Worm (Caenorhabditis elegans): ENCODE measurements around the gene C49C3.15.

Gene C49C3.15

DNA sequence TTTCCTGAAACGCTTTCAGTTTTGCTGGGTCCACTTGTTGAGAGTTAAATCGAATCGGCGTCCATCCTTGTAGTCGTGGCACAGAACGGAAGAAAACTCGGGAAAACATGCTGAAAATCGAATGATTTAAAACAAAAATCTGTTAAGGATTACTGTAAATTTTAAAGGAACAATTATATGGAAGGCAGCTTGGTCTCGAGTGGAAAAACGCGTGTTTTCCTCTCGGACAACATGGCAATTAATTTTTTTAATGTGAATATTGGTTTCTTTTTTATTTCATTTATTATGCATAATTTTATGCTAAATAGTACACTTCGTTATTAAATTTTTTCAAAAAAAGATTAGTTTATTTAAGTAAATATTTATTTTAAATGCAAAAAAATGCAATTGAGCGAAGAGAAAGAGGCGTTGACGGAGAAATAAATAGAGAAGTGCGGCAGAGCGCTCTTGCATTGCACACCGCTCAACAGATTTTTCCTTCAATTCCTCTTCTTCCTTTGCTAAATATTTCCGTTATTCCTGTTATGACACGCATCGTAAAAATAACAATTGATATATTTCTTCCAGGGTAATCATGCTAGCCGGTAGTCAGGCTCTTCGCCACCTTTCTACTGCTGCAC lies 46.1 kb downstream of the C49C3.15 start, which contains the start of the genes C30H6.9 and dlat-2:
C30H6.9 (minus strand) TSS at position 110 of the 620 bp plus-strand sequence.
dlat-2 (plus strand) TSS at position 566 of the 620 bp plus-strand sequence.
- TF ChIP-seq ceh-31 (tag; optimal IDR thresholded peaks at IDR 0.05) (peak; percentile 31), unc-55 (GFP tag; optimal IDR thresholded peaks at IDR 0.05) (no peak)

ce11 chrIV:17382029-17382428 lies 48.0 kb downstream of the C49C3.15 start, which contains the start of gene C30H6.8:
Gene C30H6.8, plus strand, starts transcription at chrIV:17382329.
- TF ChIP-seq tbx-2 (tag; optimal IDR thresholded peaks at IDR 0.05) (no peak), pros-1 (tag; optimal IDR thresholded peaks at IDR 0.05) (no peak), gmeb-2 (tag; optimal IDR thresholded peaks at IDR 0.05) (no peak), nhr-232 (tag; optimal IDR thresholded peaks at IDR 0.05) (no peak), ttx-3 (tag; optimal IDR thresholded peaks at IDR 0.05) (no peak), ceh-24 (tag; optimal IDR thresholded peaks at IDR 0.05) (no peak), ceh-18 (tag; optimal IDR thresholded peaks at IDR 0.05) (no peak), ceh-31 (tag; optimal IDR thresholded peaks at IDR 0.05) (no peak), dve-1 (tag; optimal IDR thresholded peaks at IDR 0.05) (no peak), mec-3 (tag; optimal IDR thresholded peaks at IDR 0.05; ENCODE audit: borderline replicate concordance) (no peak), ceh-22 (tag; optimal IDR thresholded peaks at IDR 0.05) (no peak), pat-9 (tag; optimal IDR thresholded peaks at IDR 0.05) (no peak), pqm-1 (tag; optimal IDR thresholded peaks at IDR 0.05) (no peak), unc-86 (tag; optimal IDR thresholded peaks at IDR 0.05) (no peak)

- TF ChIP-seq hlh-8 (tag; optimal IDR thresholded peaks at IDR 0.05) (no peak), Y22D7AL.16 (tag; optimal IDR thresholded peaks at IDR 0.05) (no peak), fax-1 (tag; optimal IDR thresholded peaks at IDR 0.05) (no peak), ceh-30 (tag; optimal IDR thresholded peaks at IDR 0.05) (no peak), ceh-34 (tag; optimal IDR thresholded peaks at IDR 0.05) (no peak), T23F11.4 (GFP tag; optimal IDR thresholded peaks at IDR 0.05) (no peak), che-1 (tag; optimal IDR thresholded peaks at IDR 0.05) (no peak), ceh-31 (tag; optimal IDR thresholded peaks at IDR 0.05) (no peak), sox-2 (GFP tag; IDR thresholded peaks at IDR 0.05) (no peak), hlh-13 (GFP tag; optimal IDR thresholded peaks at IDR 0.05) (no peak), mec-3 (tag; optimal IDR thresholded peaks at IDR 0.05; ENCODE audit: borderline replicate concordance) (no peak), unc-55 (GFP tag; optimal IDR thresholded peaks at IDR 0.05) (no peak), unc-86 (tag; optimal IDR thresholded peaks at IDR 0.05) (no peak), hlh-30 (tag; optimal IDR thresholded peaks at IDR 0.05; ENCODE audit: insufficient read depth) (no peak)
These were observed 49.0 kb downstream of the C49C3.15 start, which contains the start of gene C30H6.12 for ce11 chrIV:17383046-17383445. Gene C30H6.12, plus strand, starts transcription at chrIV:17383346.

Measured in whole organism, late embryonic.